Fruit fly (Drosophila melanogaster) whole organism: ENCODE results near the gene CG7300.

Experiments used
- CG8478 ChIP-seq: fragments of >200 bp; optimal IDR thresholded peaks from 2 replicates; lab custom pipeline; 2018; ENCODE audit warnings: inconsistent platforms
- Dll ChIP-seq: fragments of >200 bp; optimal IDR thresholded peaks from 2 replicates; lab custom pipeline; 2017
- EcR ChIP-seq, 2 experiments: fragments of >200 bp; optimal IDR thresholded peaks; 2 replicates each; lab custom pipeline; 2017; ENCODE audit warnings: missing biosample characterization in 2 of 2, missing genetic modification characterization in 2 of 2, missing genetic modification reagents in 2 of 2
- pan ChIP-seq: fragments of >200 bp; optimal IDR thresholded peaks from 2 replicates; lab custom pipeline; 2017
- psq ChIP-seq: fragments of >200 bp; optimal IDR thresholded peaks from 2 replicates; lab custom pipeline; 2017
- usp ChIP-seq: fragments of >200 bp; optimal IDR thresholded peaks from 2 replicates; lab custom pipeline; 2017; ENCODE audit warnings: missing biosample characterization, missing genetic modification characterization, mixed read lengths

Gene CG7300

dm6 chr2L:10661490-10662240, 36.2 kb downstream of the CG7300 start, which contains the start of gene CG31871:
Gene CG31871 (plus strand): TSS chr2L:10662081.
- TF ChIP-seq Dll (lab: Kevin White, UChicago) (no peak), pan (lab: Kevin White, UChicago) (no peak), EcR (GFP tag; optimal IDR thresholded peaks at IDR 0.05; lab: Kevin White, UChicago) (no peak), usp (GFP tag; lab: Kevin White, UChicago) (no peak), CG8478 (no peak), psq (no peak)

dm6 chr2L:10657981-10658380, 39.9 kb downstream of the CG7300 start, which contains the start of gene CG45690:
Gene CG45690 (plus strand): TSS chr2L:10658281.
- TF ChIP-seq Dll (lab: Kevin White, UChicago) (no peak), psq (no peak), usp (GFP tag; lab: Kevin White, UChicago) (no peak), EcR (GFP tag; optimal IDR thresholded peaks at IDR 0.05; lab: Kevin White, UChicago) (no peak), pan (lab: Kevin White, UChicago) (no peak), CG8478 (no peak)

dm6 chr2L:10654520-10654919, 43.3 kb downstream of the CG7300 start:
- TF ChIP-seq EcR (GFP tag; optimal IDR thresholded peaks at IDR 0.05; lab: Kevin White, UChicago) (no peak), usp (GFP tag; lab: Kevin White, UChicago) (no peak), CG8478 (no peak), pan (lab: Kevin White, UChicago) (no peak), Dll (lab: Kevin White, UChicago) (no peak), psq (no peak)

- TF ChIP-seq Dll (lab: Kevin White, UChicago) (no peak), CG8478 (no peak), usp (GFP tag; lab: Kevin White, UChicago) (no peak), EcR (GFP tag; optimal IDR thresholded peaks at IDR 0.05; lab: Kevin White, UChicago) (no peak), pan (lab: Kevin White, UChicago) (no peak), psq (no peak)
Measured at dm6 chr2L:10651313-10651712, 46.5 kb downstream of the CG7300 start, which contains the start of gene dbf. Gene dbf (plus strand): TSS chr2L:10651613.

dm6 chr2L:10647720-10648349, 50.0 kb downstream of the CG7300 start:
- TF ChIP-seq psq (no peak), CG8478 (no peak), pan (lab: Kevin White, UChicago) (no peak), EcR (GFP tag; optimal IDR thresholded peaks at IDR 0.05; lab: Kevin White, UChicago) (no peak), Dll (lab: Kevin White, UChicago) (no peak), usp (GFP tag; lab: Kevin White, UChicago) (no peak)

dm6 chr2L:10646726-10647125, 51.1 kb downstream of the CG7300 start:
- no peak for TF ChIP-seq CG8478
- no peak for TF ChIP-seq usp (GFP tag; lab: Kevin White, UChicago)
- TF ChIP-seq Dll (lab: Kevin White, UChicago): no peak
- no peak for TF ChIP-seq EcR (GFP tag; optimal IDR thresholded peaks at IDR 0.05; lab: Kevin White, UChicago)
- TF ChIP-seq psq: no peak
- TF ChIP-seq pan (lab: Kevin White, UChicago): no peak

dm6 chr2L:10646115-10646514, 51.7 kb downstream of the CG7300 start, which contains the start of gene CG17097:
Gene CG17097 (plus strand): TSS chr2L:10646415.
- no peak for TF ChIP-seq CG8478
